Worm (Caenorhabditis elegans): ENCODE results near the gene npr-24.

The npr-24 gene

DNA sequence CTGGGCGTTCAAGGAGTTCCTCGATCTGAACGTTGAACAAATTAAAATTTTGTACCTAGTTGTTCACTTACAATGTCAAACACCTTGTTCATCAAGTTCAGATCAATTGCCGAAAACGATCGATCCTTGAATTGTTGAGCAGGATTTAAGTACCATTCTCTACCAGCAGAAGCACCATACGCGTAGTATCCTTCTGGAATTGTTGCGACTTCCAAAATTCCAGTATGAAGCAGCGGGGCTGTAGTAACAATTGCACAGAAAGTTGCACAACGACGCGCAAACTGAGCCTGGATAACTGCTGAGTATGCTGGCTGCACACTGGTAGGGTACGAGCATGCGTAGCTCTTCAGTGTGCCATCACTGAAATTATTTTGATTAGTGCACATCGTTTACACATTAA is 18.2 kb downstream of the npr-24 start:
- TF ChIP-seq aly-2 (tag; optimal IDR thresholded peaks at IDR 0.05) (no peak), mdl-1 (tag; optimal IDR thresholded peaks at IDR 0.05) (no peak), ceh-16 (tag; optimal IDR thresholded peaks at IDR 0.05) (no peak), hmg-11 (tag; optimal IDR thresholded peaks at IDR 0.05) (no peak)

DNA sequence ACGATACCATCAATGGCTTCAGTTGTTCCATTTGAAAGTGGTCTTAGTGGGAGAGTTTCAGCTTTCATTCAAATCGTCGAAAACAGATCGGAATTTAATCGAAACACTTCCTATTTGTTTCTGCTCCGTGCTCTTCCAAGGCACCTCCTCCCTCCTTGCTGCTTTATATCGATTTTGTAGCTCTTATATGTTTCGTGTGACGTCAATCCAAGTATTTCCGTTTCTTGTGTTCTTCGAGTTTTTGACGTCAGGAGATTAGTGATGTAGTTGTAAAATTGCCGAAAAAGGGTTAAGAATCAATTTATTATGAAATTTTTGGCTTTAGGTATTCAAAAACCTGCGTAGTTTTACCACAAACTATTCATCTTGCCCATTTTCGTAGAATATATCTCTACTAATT is 20.0 kb downstream of the npr-24 start, which contains the start of gene ZK54.3:
Gene ZK54.3, minus strand, starts transcription at position 391 of the 400 bp plus-strand sequence.
- TF ChIP-seq hmg-11 (tag; optimal IDR thresholded peaks at IDR 0.05) (no peak), ama-1 (optimal IDR thresholded peaks at IDR 0.05) (no peak), nfya-1 (tag; optimal IDR thresholded peaks at IDR 0.05; ENCODE audit: insufficient read depth) (peak; percentile 51)

DNA sequence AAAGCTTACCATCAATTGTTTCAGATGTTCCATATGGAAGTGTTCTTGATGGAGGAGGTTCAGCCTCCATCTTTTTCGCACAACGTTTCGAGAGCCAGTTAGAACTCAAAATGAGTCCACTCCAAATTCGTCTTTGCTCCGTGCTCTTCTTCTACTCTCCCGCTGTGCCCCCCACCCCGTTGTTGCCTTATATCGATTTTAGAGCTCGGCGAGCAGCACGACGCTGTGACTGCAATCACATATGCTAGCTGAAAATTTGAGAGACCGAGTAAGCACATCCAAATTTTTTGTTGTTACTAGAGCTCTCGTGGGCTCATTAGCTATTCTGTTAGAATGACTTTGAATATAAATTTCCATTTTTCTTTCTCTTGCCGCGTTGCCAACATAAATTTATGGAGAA is 21.8 kb downstream of the npr-24 start, which contains the start of gene slc-17.1:
Gene slc-17.1, minus strand, starts transcription at position 101 of the 400 bp plus-strand sequence.
- no peak for TF ChIP-seq ceh-28 (tag; optimal IDR thresholded peaks at IDR 0.05)

DNA sequence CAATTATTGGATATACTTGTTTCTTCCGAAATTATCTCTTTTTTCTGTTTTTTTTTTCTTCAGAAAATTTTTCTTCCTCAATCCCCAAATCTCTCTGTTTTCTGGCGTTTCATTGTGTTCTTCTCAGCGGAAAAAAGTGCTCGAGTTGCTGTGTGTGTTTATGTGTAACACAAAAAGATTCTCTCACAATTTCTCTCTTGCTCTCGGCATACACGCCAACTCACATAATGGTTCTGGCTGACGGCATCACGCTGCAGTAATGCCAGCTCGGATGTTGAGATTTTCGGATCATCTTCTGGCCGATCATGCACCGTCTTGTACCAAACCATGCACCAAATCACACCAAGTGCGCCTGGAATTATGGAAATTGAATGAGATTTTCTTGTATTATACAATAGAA is 24.7 kb downstream of the npr-24 start:
- TF ChIP-seq nfya-1 (tag; optimal IDR thresholded peaks at IDR 0.05; ENCODE audit: insufficient read depth) (peak; percentile 22), lin-39 (tag; optimal IDR thresholded peaks at IDR 0.05) (peak; percentile 53), ztf-4 (tag; optimal IDR thresholded peaks at IDR 0.05) (no peak)

DNA sequence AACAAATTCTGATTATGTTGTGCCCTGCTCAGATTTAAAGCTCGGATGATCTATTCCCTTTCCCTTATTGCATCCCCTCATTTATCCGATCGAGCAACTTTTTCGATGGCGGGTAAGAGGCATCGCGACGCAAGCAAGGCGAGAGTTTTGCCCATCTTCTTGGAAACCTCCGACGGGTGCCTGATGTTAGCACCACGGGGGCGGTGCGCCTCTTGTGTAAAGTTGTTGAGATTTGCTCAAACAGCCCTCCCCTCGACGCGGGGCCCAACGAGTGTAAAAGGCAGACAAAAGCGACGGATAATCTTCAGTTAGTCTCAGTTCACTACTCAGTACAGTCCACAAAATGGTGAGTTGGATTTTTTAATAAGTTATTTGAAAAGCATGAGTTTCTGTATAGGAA is 27.7 kb downstream of the npr-24 start, which contains the start of gene mlc-1:
Gene mlc-1, plus strand, starts transcription at position 324 of the 400 bp plus-strand sequence.
- TF ChIP-seq pqm-1 (tag; optimal IDR thresholded peaks at IDR 0.05): no peak
- TF ChIP-seq ceh-9 (tag; optimal IDR thresholded peaks at IDR 0.05): no peak
- no peak for TF ChIP-seq eor-1 (tag; optimal IDR thresholded peaks at IDR 0.05)
- no peak for TF ChIP-seq snpc-4 (tag; optimal IDR thresholded peaks at IDR 0.05)
- TF ChIP-seq egl-27 (tag; optimal IDR thresholded peaks at IDR 0.05): no peak

DNA sequence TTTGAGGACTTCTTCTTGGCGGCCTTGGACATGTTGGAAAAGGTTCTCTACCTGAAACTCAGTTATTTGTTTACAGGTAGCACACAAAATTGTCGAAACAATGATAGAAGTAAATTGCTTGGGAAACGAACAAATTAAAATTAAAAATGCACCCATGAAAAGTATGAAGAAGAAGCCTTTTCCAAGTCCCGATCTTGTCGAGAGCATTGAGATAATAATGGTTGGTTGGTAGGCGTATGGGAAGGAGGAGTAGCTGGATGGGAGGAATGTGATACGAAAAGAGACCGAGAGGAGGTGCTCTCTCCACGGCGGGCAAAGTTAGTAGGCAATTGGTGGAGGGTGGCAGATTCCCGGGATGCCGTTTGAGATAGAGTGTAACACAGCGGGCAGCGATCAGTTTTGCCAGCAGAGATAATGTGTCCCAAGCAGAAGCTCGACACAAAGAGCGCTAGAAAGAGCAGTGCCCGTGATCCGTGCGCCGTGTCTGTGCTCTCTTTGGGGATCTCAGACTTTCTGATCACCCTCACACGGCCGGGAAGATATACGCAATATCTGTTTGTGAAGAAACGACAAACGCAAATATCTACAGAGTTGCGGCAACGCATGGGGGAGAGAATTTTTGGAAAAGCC is 30.0 kb downstream of the npr-24 start, which contains the start of gene mlc-2:
Gene mlc-2, minus strand, starts transcription at position 51 of the 630 bp plus-strand sequence.
- peak; percentile 8 for TF ChIP-seq lin-39 (tag; optimal IDR thresholded peaks at IDR 0.05)
- TF ChIP-seq elt-2 (tag; optimal IDR thresholded peaks at IDR 0.05): no peak
- TF ChIP-seq elt-1 (tag; optimal IDR thresholded peaks at IDR 0.05): no peak
- TF ChIP-seq pha-4 (tag; optimal IDR thresholded peaks at IDR 0.05): peak; percentile 19

DNA sequence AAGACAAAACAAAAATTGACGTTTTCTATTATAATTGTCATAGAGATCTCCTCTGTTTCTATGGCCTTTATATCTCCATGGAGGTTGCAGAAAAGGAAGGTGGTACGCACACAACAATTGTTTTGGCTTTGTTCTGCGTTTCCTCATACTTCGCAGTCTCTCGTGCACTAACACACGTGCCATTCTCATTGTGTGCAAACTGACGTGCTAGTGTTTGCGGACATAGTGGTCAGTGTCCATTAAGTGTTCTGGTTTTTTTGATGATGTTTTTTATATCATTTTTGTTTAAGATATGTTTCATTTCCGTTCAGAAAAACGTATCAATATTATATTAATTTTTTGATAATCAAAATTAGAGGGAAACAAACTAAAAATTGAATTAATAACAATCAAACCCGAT is 35.2 kb downstream of the npr-24 start, which contains the start of gene C36E6.2:
Gene C36E6.2, plus strand, starts transcription at position 261 of the 400 bp plus-strand sequence.
- TF ChIP-seq elt-2 (tag; optimal IDR thresholded peaks at IDR 0.05) (peak; percentile 44), nhr-11 (tag; optimal IDR thresholded peaks at IDR 0.05) (no peak), fkh-10 (GFP tag; optimal IDR thresholded peaks at IDR 0.05) (no peak), mdl-1 (tag; optimal IDR thresholded peaks at IDR 0.05) (peak; percentile 98), snpc-4 (tag; optimal IDR thresholded peaks at IDR 0.05) (peak; percentile 65), ceh-28 (tag; optimal IDR thresholded peaks at IDR 0.05) (peak; percentile 34), pqm-1 (tag; optimal IDR thresholded peaks at IDR 0.05) (no peak), lin-15B (tag; optimal IDR thresholded peaks at IDR 0.05) (peak; percentile 27), elt-3 (tag; optimal IDR thresholded peaks at IDR 0.05) (no peak), tbx-2 (tag; optimal IDR thresholded peaks at IDR 0.05) (no peak), egl-27 (tag; optimal IDR thresholded peaks at IDR 0.05) (no peak), nhr-25 (tag; optimal IDR thresholded peaks at IDR 0.05) (peak; percentile 81), zag-1 (tag; optimal IDR thresholded peaks at IDR 0.05) (no peak), lsy-12 (tag; optimal IDR thresholded peaks at IDR 0.05) (peak; percentile 42), skn-1 (tag; optimal IDR thresholded peaks at IDR 0.05) (peak; percentile 62), fos-1 (tag; optimal IDR thresholded peaks at IDR 0.05) (no peak), hmg-11 (tag; optimal IDR thresholded peaks at IDR 0.05) (peak; percentile 91), unc-39 (tag; optimal IDR thresholded peaks at IDR 0.05) (no peak), lin-39 (tag; optimal IDR thresholded peaks at IDR 0.05) (peak; percentile 69), elt-1 (tag; optimal IDR thresholded peaks at IDR 0.05) (no peak), nhr-77 (tag; optimal IDR thresholded peaks at IDR 0.05) (no peak), nhr-23 (tag; optimal IDR thresholded peaks at IDR 0.05) (peak; percentile 74), daf-12 (tag; optimal IDR thresholded peaks at IDR 0.05) (no peak), ceh-16 (tag; optimal IDR thresholded peaks at IDR 0.05) (no peak), nhr-12 (tag; optimal IDR thresholded peaks at IDR 0.05) (no peak), ZK546.5 (tag; optimal IDR thresholded peaks at IDR 0.05) (no peak), eor-1 (tag; optimal IDR thresholded peaks at IDR 0.05) (no peak), ceh-9 (tag; optimal IDR thresholded peaks at IDR 0.05) (no peak), R02D3.7 (tag; optimal IDR thresholded peaks at IDR 0.05) (no peak), ama-1 (optimal IDR thresholded peaks at IDR 0.05) (no peak), fkh-2 (tag; optimal IDR thresholded peaks at IDR 0.05) (no peak), jun-1 (tag; optimal IDR thresholded peaks at IDR 0.05) (peak; percentile 25), egl-5 (tag; optimal IDR thresholded peaks at IDR 0.05) (peak; percentile 89), nhr-76 (tag; optimal IDR thresholded peaks at IDR 0.05) (no peak), nfya-1 (tag; optimal IDR thresholded peaks at IDR 0.05; ENCODE audit: insufficient read depth) (peak; percentile 77)

Measured in whole organism, L3 larva.